Fruit fly (Drosophila melanogaster) whole organism, embryonic: ENCODE results near the gene Dlic.

ENCODE experiments used
- ATbp ChIP-seq: fragments of 200-800 bp; sonication (Bioruptor generic); optimal IDR thresholded peaks from 2 replicates; lab custom pipeline; 2017; ENCODE audit warnings: missing biosample characterization, mild to moderate bottlenecking, missing genetic modification characterization, missing genetic modification reagents
- CG10654 ChIP-seq: fragments of 200-800 bp; sonication (Bioruptor generic); optimal IDR thresholded peaks from 2 replicates; lab custom pipeline; 2016; ENCODE audit warnings: missing biosample characterization, missing genetic modification characterization
- CG11247 ChIP-seq: fragments of 200-800 bp; sonication (Bioruptor generic); IDR thresholded peaks from 2 replicates; pipeline ENCODE4 v1.3.6; 2022; ENCODE audit warnings: missing biosample characterization, missing genetic modification characterization
- CG14667 ChIP-seq: fragments of 200-800 bp; sonication (Bioruptor generic); IDR thresholded peaks from 2 replicates; pipeline ENCODE4 v1.3.6; 2022; ENCODE audit warnings: missing biosample characterization, missing genetic modification characterization
- CG15011 ChIP-seq: fragments of 200-800 bp; sonication (Bioruptor generic); optimal IDR thresholded peaks from 3 replicates; lab custom pipeline; 2018; ENCODE audit warnings: missing biosample characterization, mild to moderate bottlenecking, missing genetic modification characterization
- CG15073 ChIP-seq: fragments of 200-800 bp; sonication (Bioruptor generic); optimal IDR thresholded peaks from 2 replicates; lab custom pipeline; 2016; ENCODE audit warnings: missing biosample characterization, missing genetic modification characterization
- CG15269 ChIP-seq: fragments of 200-800 bp; sonication (Bioruptor generic); optimal IDR thresholded peaks from 2 replicates; lab custom pipeline; 2018; ENCODE audit warnings: missing biosample characterization, mild to moderate bottlenecking, missing genetic modification characterization, moderate library complexity
- CG15696 ChIP-seq: fragments of 200-800 bp; sonication (Bioruptor generic); optimal IDR thresholded peaks from 2 replicates; lab custom pipeline; 2019; ENCODE audit warnings: missing biosample characterization, mild to moderate bottlenecking, missing genetic modification characterization, moderate library complexity
- CG3847 ChIP-seq: fragments of 200-800 bp; sonication (Bioruptor generic); IDR thresholded peaks from 2 replicates; pipeline ENCODE4 v1.3.6; 2022; ENCODE audit warnings: missing biosample characterization, missing genetic modification characterization
- CG6683 ChIP-seq: fragments of 200-800 bp; sonication (Bioruptor generic); optimal IDR thresholded peaks from 2 replicates; lab custom pipeline; 2017; ENCODE audit warnings: missing biosample characterization, mild to moderate bottlenecking, missing genetic modification characterization, missing genetic modification reagents
- CG7839 ChIP-seq: fragments of 200-800 bp; sonication (Bioruptor generic); optimal IDR thresholded peaks from 3 replicates; lab custom pipeline; 2018; ENCODE audit warnings: missing biosample characterization, mild to moderate bottlenecking, missing genetic modification characterization, moderate library complexity
- CG9876 ChIP-seq: fragments of 200-800 bp; sonication (Bioruptor generic); optimal IDR thresholded peaks from 2 replicates; lab custom pipeline; 2016; ENCODE audit warnings: missing biosample characterization, missing genetic modification characterization
- D19A ChIP-seq: fragments of 200-800 bp; optimal IDR thresholded peaks from 3 replicates; lab custom pipeline; 2019; ENCODE audit warnings: missing biosample characterization, mild to moderate bottlenecking, missing genetic modification characterization, moderate library complexity
- Dad ChIP-seq: fragments of 200-800 bp; sonication (Bioruptor generic); optimal IDR thresholded peaks from 3 replicates; lab custom pipeline; 2016; ENCODE audit warnings: missing biosample characterization, missing genetic modification characterization
- Eip74EF ChIP-seq, 2 experiments: fragments of 200-800 bp in 1 of 2; fragments of >200 bp in 1 of 2; sonication (Bioruptor generic) in 1 of 2; optimal IDR thresholded peaks; 2 replicates each; lab custom pipeline; 2017 to 2019; ENCODE audit warnings: missing biosample characterization in 2 of 2, missing genetic modification characterization in 2 of 2, mild to moderate bottlenecking in 1 of 2, moderate library complexity in 1 of 2
- HLH54F ChIP-seq: fragments of 200-800 bp; sonication (Bioruptor generic); optimal IDR thresholded peaks from 3 replicates; lab custom pipeline; 2016; ENCODE audit warnings: missing biosample characterization, missing genetic modification characterization
- MESR4 ChIP-seq: fragments of 200-800 bp; sonication (Bioruptor generic); optimal IDR thresholded peaks from 2 replicates; lab custom pipeline; 2018; ENCODE audit warnings: missing biosample characterization, mild to moderate bottlenecking, missing genetic modification characterization, moderate library complexity
- Med ChIP-seq: fragments of 200-800 bp; sonication (Bioruptor generic); peaks from one replicate; lab custom pipeline; 2016; ENCODE audit warnings: missing biosample characterization, missing genetic modification characterization, mild to moderate bottlenecking, inconsistent platforms, moderate library complexity
- Mes4 ChIP-seq: fragments of 200-800 bp; sonication (Bioruptor generic); optimal IDR thresholded peaks from 2 replicates; lab custom pipeline; 2016; ENCODE audit warnings: missing biosample characterization, missing genetic modification characterization
- TFAM ChIP-seq: fragments of 200-800 bp; sonication (Bioruptor generic); optimal IDR thresholded peaks from 2 replicates; lab custom pipeline; 2017; ENCODE audit warnings: missing biosample characterization, missing genetic modification characterization, inconsistent platforms
- YL-1 ChIP-seq: fragments of 200-800 bp; sonication (Bioruptor generic); optimal IDR thresholded peaks from 3 replicates; lab custom pipeline; 2017; ENCODE audit warnings: missing biosample characterization, mild to moderate bottlenecking, missing genetic modification characterization
- bowl ChIP-seq: fragments of 200-800 bp; sonication (Bioruptor generic); IDR thresholded peaks from 2 replicates; pipeline ENCODE4 v1.3.6; 2022; ENCODE audit warnings: missing biosample characterization, missing genetic modification characterization
- cg ChIP-seq: fragments of 200-800 bp; sonication (Bioruptor generic); optimal IDR thresholded peaks from 3 replicates; lab custom pipeline; 2019; ENCODE audit warnings: missing biosample characterization, mild to moderate bottlenecking, missing genetic modification characterization, moderate library complexity
- crc ChIP-seq: fragments of 200-800 bp; sonication (Bioruptor generic); optimal IDR thresholded peaks from 2 replicates; lab custom pipeline; 2016; ENCODE audit warnings: missing biosample characterization, missing genetic modification characterization
- fru ChIP-seq: fragments of >200 bp; optimal IDR thresholded peaks from 2 replicates; lab custom pipeline; 2017
- gsb-n ChIP-seq: fragments of 200-800 bp; sonication (Bioruptor generic); optimal IDR thresholded peaks from 3 replicates; lab custom pipeline; 2018; ENCODE audit warnings: missing biosample characterization, mild to moderate bottlenecking, missing genetic modification characterization
- jigr1 ChIP-seq: fragments of 200-800 bp; sonication (Bioruptor generic); IDR thresholded peaks from 3 replicates; pipeline ENCODE4 v1.3.6; 2022; ENCODE audit warnings: missing biosample characterization, missing genetic modification characterization
- kah ChIP-seq: fragments of 200-800 bp; sonication (Bioruptor generic); optimal IDR thresholded peaks from 2 replicates; lab custom pipeline; 2018; ENCODE audit warnings: missing biosample characterization, mild to moderate bottlenecking, missing genetic modification characterization
- knrl ChIP-seq: fragments of 200-800 bp; sonication (Bioruptor generic); IDR thresholded peaks from 3 replicates; pipeline ENCODE4 v1.3.6; 2022; ENCODE audit warnings: missing biosample characterization, missing genetic modification characterization; ENCODE audit not compliant: partially characterized antibody
- mld ChIP-seq: fragments of 200-800 bp; sonication (Bioruptor generic); IDR thresholded peaks from 3 replicates; pipeline ENCODE4 v1.3.6; 2022; ENCODE audit warnings: missing biosample characterization, missing genetic modification characterization; ENCODE audit not compliant: partially characterized antibody
- psq ChIP-seq: fragments of 200-800 bp; sonication (Bioruptor generic); optimal IDR thresholded peaks from 2 replicates; lab custom pipeline; 2017; ENCODE audit warnings: missing biosample characterization, missing genetic modification characterization
- ranshi ChIP-seq: fragments of 200-800 bp; sonication (Bioruptor generic); IDR thresholded peaks from 2 replicates; pipeline ENCODE4 v1.3.6; 2022; ENCODE audit warnings: missing biosample characterization, missing genetic modification characterization
- sens ChIP-seq: fragments of 200-800 bp; sonication (Bioruptor generic); peaks from one replicate; lab custom pipeline; 2016; ENCODE audit warnings: missing biosample characterization, missing genetic modification characterization
- so ChIP-seq: fragments of 200-800 bp; sonication (Bioruptor generic); IDR thresholded peaks from 3 replicates; pipeline ENCODE4 v1.3.6; 2022; ENCODE audit warnings: missing biosample characterization, missing genetic modification characterization
- ssp ChIP-seq: fragments of 200-800 bp; sonication (Bioruptor generic); IDR thresholded peaks from 2 replicates; pipeline ENCODE4 v1.3.6; 2022; ENCODE audit warnings: missing biosample characterization, missing genetic modification characterization
- tap ChIP-seq: fragments of 200-800 bp; optimal IDR thresholded peaks from 3 replicates; lab custom pipeline; 2019; ENCODE audit warnings: missing biosample characterization, mild to moderate bottlenecking, missing genetic modification characterization, moderate library complexity
- tin ChIP-seq: fragments of 200-800 bp; sonication (Bioruptor generic); optimal IDR thresholded peaks from 3 replicates; lab custom pipeline; 2016; ENCODE audit warnings: missing biosample characterization, missing genetic modification characterization
- yki ChIP-seq: fragments of >200 bp; optimal IDR thresholded peaks from 3 replicates; lab custom pipeline; 2018
- zfh1 ChIP-seq: fragments of 200-800 bp; sonication (Bioruptor generic); IDR thresholded peaks from 3 replicates; pipeline ENCODE4 v1.3.6; 2022; ENCODE audit warnings: missing biosample characterization, missing genetic modification characterization

Gene Dlic

dm6 chrX:11149201-11149600 lies 5.0 kb upstream of the Dlic start, which contains the start of gene Lint-1 (continued):
- TF ChIP-seq D19A (no peak), CG14667 (GFP tag; lab: Robert Waterston, UW) (no peak), kah (GFP tag; lab: Kevin White, UChicago) (no peak), Eip74EF (GFP tag; optimal IDR thresholded peaks at IDR 0.05; lab: Kevin White, UChicago) (no peak), yki (lab: Kevin White, UChicago) (no peak), tin (GFP tag; lab: Kevin White, UChicago) (no peak), ranshi (GFP tag; lab: Robert Waterston, UW) (no peak), mld (GFP tag; lab: Robert Waterston, UW) (no peak), CG9876 (GFP tag; lab: Kevin White, UChicago) (no peak), bowl (GFP tag; lab: Robert Waterston, UW) (no peak), crc (GFP tag; lab: Kevin White, UChicago) (no peak), Dad (GFP tag; lab: Kevin White, UChicago) (no peak), CG15073 (GFP tag; lab: Kevin White, UChicago) (no peak), Mes4 (no peak), ssp (GFP tag; lab: Robert Waterston, UW) (peak; percentile 39), HLH54F (GFP tag; lab: Kevin White, UChicago) (peak; percentile 23), TFAM (no peak), gsb-n (tag; lab: Kevin White, UChicago) (peak; percentile 15), CG10654 (GFP tag; lab: Kevin White, UChicago) (no peak), zfh1 (GFP tag; lab: Robert Waterston, UW) (peak; percentile 26; the same call in 1 of the 3 replicates), jigr1 (GFP tag; lab: Robert Waterston, UW) (no peak), CG3847 (no peak), YL-1 (GFP tag; lab: Kevin White, UChicago) (peak; percentile 33)

- TF ChIP-seq Med (GFP tag; lab: Kevin White, UChicago) (no peak), CG15269 (tag; lab: Kevin White, UChicago) (no peak), so (GFP tag; lab: Robert Waterston, UW) (no peak), knrl (GFP tag; lab: Robert Waterston, UW) (no peak), sens (GFP tag; lab: Kevin White, UChicago) (peak; percentile 15), fru (no peak), ATbp (GFP tag; lab: Kevin White, UChicago) (no peak), CG11247 (GFP tag; lab: Robert Waterston, UW) (peak; percentile 94), CG7839 (no peak), CG15011 (GFP tag; lab: Kevin White, UChicago) (no peak), CG15696 (tag; lab: Kevin White, UChicago) (no peak), tap (tag; lab: Kevin White, UChicago) (no peak), cg (GFP tag; lab: Kevin White, UChicago) (peak; percentile 51), MESR4 (GFP tag; lab: Kevin White, UChicago) (peak; percentile 22), psq (GFP tag; lab: Kevin White, UChicago) (no peak), CG6683 (GFP tag; lab: Kevin White, UChicago) (no peak)
Observed at dm6 chrX:11153413-11153812, 808 bp upstream of the Dlic start.
